Worm (Caenorhabditis elegans) whole organism, L1 larva: ENCODE results near the gene dpy-2.

Source experiments
- C04F5.9 ChIP-seq: sonication (generic microtip); optimal IDR thresholded peaks from 2 replicates; lab custom pipeline; 2016; ENCODE audit warnings: missing genetic modification characterization, missing compliant biosample characterization
- F16B12.6 ChIP-seq: fragments of 150-350 bp; optimal IDR thresholded peaks from 2 replicates; lab custom pipeline; 2014; ENCODE audit warnings: missing biosample characterization, missing genetic modification characterization
- aha-1 ChIP-seq: fragments of 150-350 bp; optimal IDR thresholded peaks from 2 replicates; lab custom pipeline; 2014; ENCODE audit warnings: missing biosample characterization, missing genetic modification characterization
- aly-2 ChIP-seq: fragments of 150-350 bp; optimal IDR thresholded peaks from 2 replicates; lab custom pipeline; 2014; ENCODE audit warnings: missing biosample characterization, missing genetic modification characterization
- ama-1 ChIP-seq: fragments of 150-350 bp; optimal IDR thresholded peaks from 2 replicates; lab custom pipeline; 2014
- ceh-90 ChIP-seq: sonication (generic microtip); optimal IDR thresholded peaks from 2 replicates; lab custom pipeline; 2016; ENCODE audit warnings: missing genetic modification characterization, missing compliant biosample characterization
- ces-1 ChIP-seq: fragments of 150-350 bp; optimal IDR thresholded peaks from 2 replicates; lab custom pipeline; 2014; ENCODE audit warnings: missing biosample characterization, missing genetic modification reagents, missing genetic modification characterization
- dpl-1 ChIP-seq, 3 experiments: fragments of 150-350 bp in 2 of 3; sonication (generic microtip) in 1 of 3; optimal IDR thresholded peaks; 2 replicates each; lab custom pipeline; 2014 to 2017; ENCODE audit warnings: missing biosample characterization in 3 of 3, missing genetic modification characterization in 3 of 3, missing genetic modification reagents in 3 of 3
- efl-3 ChIP-seq: fragments of 200-800 bp; sonication (Bioruptor generic); optimal IDR thresholded peaks from 2 replicates; lab custom pipeline; 2018; ENCODE audit warnings: mild to moderate bottlenecking, missing genetic modification characterization, missing compliant biosample characterization
- egl-13 ChIP-seq: sonication (generic microtip); optimal IDR thresholded peaks from 2 replicates; lab custom pipeline; 2016; ENCODE audit warnings: missing genotype, missing genetic modification reagents, missing genetic modification characterization, missing compliant biosample characterization
- ets-5 ChIP-seq: fragments of 200-800 bp; sonication (Bioruptor generic); IDR thresholded peaks from 2 replicates; pipeline ENCODE4 v1.3.6; 2022; ENCODE audit warnings: missing genetic modification characterization, missing compliant biosample characterization
- fkh-10 ChIP-seq: sonication (generic microtip); optimal IDR thresholded peaks from 2 replicates; lab custom pipeline; 2017; ENCODE audit warnings: missing biosample characterization, missing genetic modification reagents, missing genetic modification characterization
- fkh-4 ChIP-seq: sonication (generic microtip); optimal IDR thresholded peaks from 2 replicates; lab custom pipeline; 2016; ENCODE audit warnings: missing compliant biosample characterization, missing genetic modification characterization, borderline replicate concordance
- fos-1 ChIP-seq: fragments of 150-350 bp; optimal IDR thresholded peaks from 2 replicates; lab custom pipeline; 2014; ENCODE audit warnings: missing biosample characterization, missing genetic modification characterization
- grh-1 ChIP-seq: fragments of 200-800 bp; sonication (Bioruptor generic); IDR thresholded peaks from 2 replicates; pipeline ENCODE4 v1.3.6; 2022; ENCODE audit warnings: missing genetic modification reagents, missing genetic modification characterization, missing compliant biosample characterization
- hlh-17 ChIP-seq: fragments of 200-800 bp; sonication (Bioruptor generic); optimal IDR thresholded peaks from 2 replicates; lab custom pipeline; 2018; ENCODE audit warnings: missing genetic modification characterization, mild to moderate bottlenecking, missing compliant biosample characterization, moderate library complexity, borderline replicate concordance
- isw-1 ChIP-seq: fragments of 200-800 bp; sonication (Bioruptor generic); IDR thresholded peaks from 2 replicates; pipeline ENCODE4 v1.3.6; 2022; ENCODE audit warnings: missing genetic modification characterization, missing compliant biosample characterization
- jun-1 ChIP-seq: fragments of 150-350 bp; optimal IDR thresholded peaks from 2 replicates; lab custom pipeline; 2014; ENCODE audit warnings: missing biosample characterization, missing genetic modification reagents, missing genetic modification characterization
- lin-35 ChIP-seq, 2 experiments: fragments of 150-350 bp; optimal IDR thresholded peaks; 2 replicates each; lab custom pipeline; 2014; ENCODE audit warnings: missing biosample characterization in 2 of 2, missing genetic modification characterization in 2 of 2, missing genetic modification reagents in 2 of 2
- lsy-2 ChIP-seq, 2 experiments: fragments of 150-350 bp; optimal IDR thresholded peaks; 2 replicates each; lab custom pipeline; 2014; ENCODE audit warnings: missing biosample characterization in 2 of 2, missing genetic modification characterization in 2 of 2
- mab-9 ChIP-seq: fragments of 200-800 bp; sonication (Bioruptor generic); IDR thresholded peaks from 2 replicates; pipeline ENCODE4 v1.3.6; 2022; ENCODE audit warnings: missing genetic modification reagents, missing genetic modification characterization, missing compliant biosample characterization
- mef-2 ChIP-seq: fragments of 150-350 bp; optimal IDR thresholded peaks from 2 replicates; lab custom pipeline; 2014; ENCODE audit warnings: missing biosample characterization, missing genetic modification characterization
- mep-1 ChIP-seq: fragments of 150-350 bp; optimal IDR thresholded peaks from 2 replicates; lab custom pipeline; 2014; ENCODE audit warnings: missing biosample characterization, missing genetic modification characterization
- nhr-11 ChIP-seq: fragments of 150-350 bp; optimal IDR thresholded peaks from 2 replicates; lab custom pipeline; 2014; ENCODE audit warnings: missing biosample characterization, missing genetic modification characterization
- nhr-12 ChIP-seq: sonication (generic microtip); optimal IDR thresholded peaks from 2 replicates; lab custom pipeline; 2017; ENCODE audit warnings: missing biosample characterization, missing genetic modification characterization
- nhr-237 ChIP-seq: fragments of 150-350 bp; optimal IDR thresholded peaks from 2 replicates; lab custom pipeline; 2014; ENCODE audit warnings: missing biosample characterization, missing genetic modification characterization
- nhr-28 ChIP-seq: fragments of 150-350 bp; optimal IDR thresholded peaks from 2 replicates; lab custom pipeline; 2014; ENCODE audit warnings: missing biosample characterization, missing genetic modification characterization
- nhr-85 ChIP-seq: sonication (generic microtip); peaks from one replicate; lab custom pipeline; 2016; ENCODE audit warnings: missing genetic modification characterization, inconsistent platforms, missing compliant biosample characterization
- nhr-90 ChIP-seq: sonication (generic microtip); optimal IDR thresholded peaks from 2 replicates; lab custom pipeline; 2016; ENCODE audit warnings: mild to moderate bottlenecking, missing genetic modification characterization, missing compliant biosample characterization; ENCODE audit not compliant: poor library complexity
- pax-3 ChIP-seq: fragments of 200-800 bp; sonication (Bioruptor generic); optimal IDR thresholded peaks from 2 replicates; lab custom pipeline; 2018; ENCODE audit warnings: mild to moderate bottlenecking, missing genetic modification characterization, moderate library complexity, missing compliant biosample characterization
- skn-1 ChIP-seq: fragments of 150-350 bp; optimal IDR thresholded peaks from 2 replicates; lab custom pipeline; 2014; ENCODE audit warnings: missing biosample characterization, missing genetic modification characterization
- snu-23 ChIP-seq: sonication (generic microtip); optimal IDR thresholded peaks from 2 replicates; lab custom pipeline; 2016; ENCODE audit warnings: missing genetic modification characterization, missing compliant biosample characterization
- sptf-1 ChIP-seq: fragments of 150-350 bp; optimal IDR thresholded peaks from 2 replicates; lab custom pipeline; 2014; ENCODE audit warnings: missing biosample characterization, missing genetic modification characterization
- swsn-7 ChIP-seq: sonication (generic microtip); optimal IDR thresholded peaks from 2 replicates; lab custom pipeline; 2016; ENCODE audit warnings: missing genetic modification characterization, missing compliant biosample characterization
- tbx-2 ChIP-seq: sonication (generic microtip); optimal IDR thresholded peaks from 2 replicates; lab custom pipeline; 2016; ENCODE audit warnings: missing genetic modification characterization, missing compliant biosample characterization
- tlp-1 ChIP-seq: fragments of 150-350 bp; optimal IDR thresholded peaks from 2 replicates; lab custom pipeline; 2014; ENCODE audit warnings: missing biosample characterization, missing genetic modification characterization
- xbp-1 ChIP-seq: sonication (generic microtip); optimal IDR thresholded peaks from 2 replicates; lab custom pipeline; 2016; ENCODE audit warnings: missing genetic modification characterization, missing compliant biosample characterization
- zag-1 ChIP-seq: fragments of 150-350 bp; optimal IDR thresholded peaks from 2 replicates; lab custom pipeline; 2014; ENCODE audit warnings: missing biosample characterization, missing genetic modification characterization
- ztf-11 ChIP-seq, 2 experiments: sonication (generic microtip); optimal IDR thresholded peaks; 2 replicates each; lab custom pipeline; 2016 to 2017; ENCODE audit warnings: missing genetic modification characterization in 2 of 2, missing biosample characterization in 1 of 2, missing compliant biosample characterization in 1 of 2

dpy-2 gene

ce11 chrII:6752027-6752426 is 37.9 kb downstream of the dpy-2 start, which contains the start of gene F41G3.19:
F41G3.19 (minus strand) TSS chrII:6752127.
- TF ChIP-seq zag-1 (tag; lab: Kevin White, UChicago) (no peak), fkh-4 (tag; lab: Kevin White, UChicago) (no peak), lin-35 (GFP tag; optimal IDR thresholded peaks at IDR 0.05; lab: Kevin White, UChicago) (no peak), nhr-90 (tag; lab: Kevin White, UChicago) (no peak), tlp-1 (tag; lab: Kevin White, UChicago) (no peak), fkh-10 (no peak), C04F5.9 (tag; lab: Kevin White, UChicago) (no peak), hlh-17 (GFP tag; lab: Kevin White, UChicago) (no peak), xbp-1 (tag; lab: Kevin White, UChicago) (no peak), egl-13 (no peak), snu-23 (GFP tag; lab: Kevin White, UChicago) (no peak), fos-1 (tag; lab: Kevin White, UChicago) (no peak), nhr-12 (tag; lab: Kevin White, UChicago) (no peak), dpl-1 (GFP tag; optimal IDR thresholded peaks at IDR 0.05; lab: Kevin White, UChicago) (no peak), mep-1 (tag; lab: Kevin White, UChicago) (no peak), ceh-90 (tag; lab: Kevin White, UChicago) (no peak), nhr-85 (no peak), mef-2 (tag; lab: Kevin White, UChicago) (no peak), lsy-2 (tag; optimal IDR thresholded peaks at IDR 0.05; lab: Kevin White, UChicago) (no peak), mab-9 (no peak)
- TF ChIP-seq, all 84 proteins: peak for 0

- TF ChIP-seq snu-23 (GFP tag; lab: Kevin White, UChicago) (no peak), grh-1 (GFP tag; lab: Robert Waterston, UW) (no peak), ama-1 (lab: Kevin White, UChicago) (no peak), aly-2 (tag; lab: Kevin White, UChicago) (no peak), ets-5 (no peak), isw-1 (GFP tag; lab: Robert Waterston, UW) (no peak), nhr-237 (tag; lab: Kevin White, UChicago) (no peak), efl-3 (GFP tag; lab: Kevin White, UChicago) (no peak), nhr-28 (no peak), sptf-1 (tag; lab: Kevin White, UChicago) (no peak), ztf-11 (tag; optimal IDR thresholded peaks at IDR 0.05; lab: Kevin White, UChicago) (no peak), tbx-2 (tag; lab: Kevin White, UChicago) (no peak), ceh-90 (tag; lab: Kevin White, UChicago) (no peak), aha-1 (tag; lab: Kevin White, UChicago) (no peak), swsn-7 (tag; lab: Kevin White, UChicago) (no peak), lin-35 (GFP tag; optimal IDR thresholded peaks at IDR 0.05; lab: Kevin White, UChicago) (no peak)
Measured at ce11 chrII:6752850-6753249, 38.8 kb downstream of the dpy-2 start, which contains the start of gene F41G3.21. F41G3.21 (minus strand) TSS chrII:6752950.

- TF ChIP-seq jun-1 (tag; lab: Kevin White, UChicago) (no peak), pax-3 (tag; lab: Kevin White, UChicago) (no peak), nhr-11 (tag; lab: Kevin White, UChicago) (no peak), ces-1 (no peak), skn-1 (tag; lab: Kevin White, UChicago) (no peak), F16B12.6 (tag; lab: Kevin White, UChicago) (no peak)
Measured at ce11 chrII:6754671-6755224, 40.7 kb downstream of the dpy-2 start, which contains the start of the genes srx-95 and fis-1. srx-95 (minus strand) TSS chrII:6754771. fis-1 (plus strand) TSS chrII:6755174.
